Worm (Caenorhabditis elegans) whole organism, mixed stage, embryonic: ENCODE results near the gene nadk-2.

Source experiments
- M03D4.4 ChIP-seq: sonication (generic microtip); optimal IDR thresholded peaks from 2 replicates; lab custom pipeline; 2017; ENCODE audit warnings: mild to moderate bottlenecking, missing genetic modification characterization, missing compliant biosample characterization
- bed-3 ChIP-seq: fragments of 200-800 bp; sonication (Bioruptor generic); optimal IDR thresholded peaks from 3 replicates; lab custom pipeline; 2018; ENCODE audit warnings: mild to moderate bottlenecking, missing genetic modification characterization, moderate library complexity, missing compliant biosample characterization
- blmp-1 ChIP-seq: fragments of 150-350 bp; optimal IDR thresholded peaks from 2 replicates; lab custom pipeline; 2014; ENCODE audit warnings: missing biosample characterization, missing genetic modification characterization
- ceh-39 ChIP-seq: fragments of 150-350 bp; optimal IDR thresholded peaks from 2 replicates; lab custom pipeline; 2014; ENCODE audit warnings: missing biosample characterization, missing genetic modification characterization
- ceh-43 ChIP-seq: fragments of 200-800 bp; sonication (Bioruptor generic); optimal IDR thresholded peaks from 2 replicates; lab custom pipeline; 2018; ENCODE audit warnings: mild to moderate bottlenecking, missing genetic modification characterization, moderate library complexity, missing compliant biosample characterization
- ceh-83 ChIP-seq: fragments of 200-800 bp; sonication (Bioruptor generic); optimal IDR thresholded peaks from 2 replicates; lab custom pipeline; 2018; ENCODE audit warnings: mild to moderate bottlenecking, missing genetic modification characterization, missing compliant biosample characterization
- ces-1 ChIP-seq: fragments of 150-350 bp; optimal IDR thresholded peaks from 2 replicates; lab custom pipeline; 2014; ENCODE audit warnings: missing biosample characterization, missing genetic modification reagents, missing genetic modification characterization
- cnd-1 ChIP-seq: fragments of 200-800 bp; sonication (Bioruptor generic); optimal IDR thresholded peaks from 2 replicates; lab custom pipeline; 2018; ENCODE audit warnings: mild to moderate bottlenecking, missing genetic modification characterization, missing compliant biosample characterization
- drap-1 ChIP-seq: fragments of 200-800 bp; sonication (Bioruptor generic); optimal IDR thresholded peaks from 3 replicates; lab custom pipeline; 2018; ENCODE audit warnings: mild to moderate bottlenecking, missing genetic modification characterization, missing compliant biosample characterization
- elt-1 ChIP-seq: sonication (generic microtip); optimal IDR thresholded peaks from 2 replicates; lab custom pipeline; 2017; ENCODE audit warnings: missing genetic modification characterization, mild to moderate bottlenecking, missing compliant biosample characterization, antibody characterized with exemption, moderate library complexity, borderline replicate concordance; ENCODE audit not compliant: insufficient read depth
- elt-3 ChIP-seq: fragments of 150-350 bp; optimal IDR thresholded peaks from 2 replicates; lab custom pipeline; 2014; ENCODE audit warnings: missing biosample characterization, missing genetic modification characterization
- ham-2 ChIP-seq: fragments of 200-800 bp; sonication (Bioruptor generic); optimal IDR thresholded peaks from 2 replicates; lab custom pipeline; 2018; ENCODE audit warnings: mild to moderate bottlenecking, missing genetic modification characterization, missing compliant biosample characterization
- hlh-1 ChIP-seq: fragments of 150-350 bp; optimal IDR thresholded peaks from 2 replicates; lab custom pipeline; 2014; ENCODE audit warnings: missing biosample characterization, missing genetic modification reagents, missing genetic modification characterization
- lin-13 ChIP-seq: fragments of 150-350 bp; optimal IDR thresholded peaks from 2 replicates; lab custom pipeline; 2014; ENCODE audit warnings: missing biosample characterization, missing genetic modification characterization
- lin-32 ChIP-seq: fragments of 200-800 bp; sonication (Bioruptor generic); optimal IDR thresholded peaks from 2 replicates; lab custom pipeline; 2018; ENCODE audit warnings: mild to moderate bottlenecking, missing genetic modification characterization, missing compliant biosample characterization
- lsy-2 ChIP-seq: fragments of 150-350 bp; optimal IDR thresholded peaks from 2 replicates; lab custom pipeline; 2014; ENCODE audit warnings: missing biosample characterization, missing genetic modification characterization
- mab-5 ChIP-seq: fragments of 150-350 bp; optimal IDR thresholded peaks from 2 replicates; lab custom pipeline; 2014; ENCODE audit warnings: missing biosample characterization, missing genetic modification characterization
- mep-1 ChIP-seq: fragments of 150-350 bp; optimal IDR thresholded peaks from 2 replicates; lab custom pipeline; 2017; ENCODE audit warnings: missing biosample characterization, missing genetic modification reagents, missing genetic modification characterization, inconsistent platforms
- mls-2 ChIP-seq: sonication (generic microtip); optimal IDR thresholded peaks from 2 replicates; lab custom pipeline; 2016; ENCODE audit warnings: mild to moderate bottlenecking, missing genetic modification characterization, moderate library complexity, missing compliant biosample characterization
- nhr-12 ChIP-seq: fragments of 150-350 bp; optimal IDR thresholded peaks from 2 replicates; lab custom pipeline; 2014; ENCODE audit warnings: missing biosample characterization, missing genetic modification characterization
- nhr-2 ChIP-seq: fragments of 150-350 bp; optimal IDR thresholded peaks from 2 replicates; lab custom pipeline; 2014; ENCODE audit warnings: missing biosample characterization, missing genetic modification characterization
- nhr-237 ChIP-seq: fragments of 150-350 bp; optimal IDR thresholded peaks from 2 replicates; lab custom pipeline; 2014; ENCODE audit warnings: missing biosample characterization, missing genetic modification characterization
- nhr-28 ChIP-seq: fragments of 150-350 bp; optimal IDR thresholded peaks from 2 replicates; lab custom pipeline; 2014; ENCODE audit warnings: missing biosample characterization, missing genetic modification characterization
- nhr-76 ChIP-seq: sonication (generic microtip); optimal IDR thresholded peaks from 2 replicates; lab custom pipeline; 2017; ENCODE audit warnings: missing biosample characterization, missing genetic modification characterization
- pha-4 ChIP-seq: fragments of 150-350 bp; optimal IDR thresholded peaks from 2 replicates; lab custom pipeline; 2018; ENCODE audit warnings: missing biosample characterization, missing genetic modification reagents, missing genetic modification characterization
- sem-2 ChIP-seq: fragments of 200-800 bp; sonication (Bioruptor generic); optimal IDR thresholded peaks from 2 replicates; lab custom pipeline; 2018; ENCODE audit warnings: mild to moderate bottlenecking, missing genetic modification characterization, missing compliant biosample characterization
- snpc-4 ChIP-seq: fragments of 150-350 bp; optimal IDR thresholded peaks from 2 replicates; lab custom pipeline; 2014; ENCODE audit warnings: missing biosample characterization, missing genetic modification characterization
- sptf-1 ChIP-seq: sonication (generic microtip); optimal IDR thresholded peaks from 2 replicates; lab custom pipeline; 2017; ENCODE audit warnings: mild to moderate bottlenecking, missing genetic modification characterization, moderate library complexity, missing compliant biosample characterization
- tbx-8 ChIP-seq: fragments of 200-800 bp; sonication (Bioruptor generic); optimal IDR thresholded peaks from 2 replicates; lab custom pipeline; 2018; ENCODE audit warnings: mild to moderate bottlenecking, missing genetic modification characterization, moderate library complexity, missing compliant biosample characterization
- unc-120 ChIP-seq: sonication (generic microtip); optimal IDR thresholded peaks from 2 replicates; lab custom pipeline; 2017; ENCODE audit warnings: missing genetic modification characterization, missing compliant biosample characterization; ENCODE audit not compliant: poor library complexity, severe bottlenecking
- unc-39 ChIP-seq: fragments of 150-350 bp; optimal IDR thresholded peaks from 2 replicates; lab custom pipeline; 2014; ENCODE audit warnings: missing biosample characterization, missing genetic modification characterization
- unc-62 ChIP-seq: fragments of 150-350 bp; optimal IDR thresholded peaks from 2 replicates; lab custom pipeline; 2014; ENCODE audit warnings: missing biosample characterization, missing genetic modification reagents, missing genetic modification characterization
- zip-8 ChIP-seq: fragments of 150-350 bp; optimal IDR thresholded peaks from 2 replicates; lab custom pipeline; 2014; ENCODE audit warnings: missing biosample characterization, missing genetic modification characterization
- ztf-11 ChIP-seq: fragments of 150-350 bp; optimal IDR thresholded peaks from 2 replicates; lab custom pipeline; 2014; ENCODE audit warnings: missing biosample characterization, missing genetic modification characterization

nadk-2 gene

DNA sequence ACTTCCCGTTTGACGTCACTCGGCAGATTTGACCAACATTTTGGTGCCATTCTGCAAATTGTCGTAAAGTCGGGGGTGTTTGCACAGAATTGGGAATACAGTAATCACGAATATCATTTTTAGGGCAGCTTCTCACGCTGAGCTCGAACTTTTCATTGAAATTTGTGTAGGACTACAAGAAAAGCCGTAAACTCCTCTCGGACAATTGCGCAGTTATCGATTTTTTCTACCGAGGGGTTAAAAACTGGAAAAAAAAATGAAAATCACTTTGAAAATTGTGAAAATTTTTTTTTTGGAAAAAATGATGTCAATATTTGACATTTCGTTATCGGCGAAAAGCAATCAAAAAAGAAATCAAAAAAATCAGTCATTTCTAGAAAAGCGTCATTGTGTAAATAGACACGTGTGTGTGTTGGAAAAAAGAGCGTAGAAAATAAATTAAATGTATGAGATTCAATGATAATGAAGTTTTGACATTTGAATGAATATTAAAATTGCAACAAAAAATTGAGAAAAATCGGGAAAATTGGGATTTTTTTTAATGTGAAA lies 21.6 kb upstream of the nadk-2 start, which contains the start of gene Y17G7B.8:
Gene Y17G7B.8 (minus strand): TSS at position 51 of the 549 bp plus-strand sequence.
- no peak for TF ChIP-seq mab-5
- TF ChIP-seq ceh-83 = no peak

DNA sequence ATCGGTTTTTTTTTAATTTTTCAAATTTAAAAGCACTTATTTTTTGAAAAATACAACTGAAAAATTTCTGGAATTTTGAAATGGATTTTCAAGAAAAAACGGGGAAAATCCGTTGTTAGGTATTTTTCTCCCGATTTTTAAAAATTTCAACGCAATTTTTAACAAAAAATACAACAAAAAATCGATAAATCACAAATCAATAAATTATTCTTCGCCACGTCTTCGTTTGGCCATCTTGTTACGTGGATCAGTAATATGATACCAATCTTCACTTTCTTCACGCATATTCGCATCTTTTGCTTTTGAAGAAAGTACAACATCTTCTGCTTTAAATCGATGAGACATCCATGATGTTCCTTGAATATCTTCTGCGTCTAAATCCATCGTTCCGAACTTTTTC lies 20.7 kb upstream of the nadk-2 start:
- no peak for TF ChIP-seq elt-3 (tag; lab: Kevin White, UChicago)
- no peak for TF ChIP-seq zip-8 (tag; lab: Kevin White, UChicago)
- TF ChIP-seq ham-2 (GFP tag; lab: Kevin White, UChicago) = no peak
- TF ChIP-seq ztf-11 (tag; lab: Kevin White, UChicago) = no peak

DNA sequence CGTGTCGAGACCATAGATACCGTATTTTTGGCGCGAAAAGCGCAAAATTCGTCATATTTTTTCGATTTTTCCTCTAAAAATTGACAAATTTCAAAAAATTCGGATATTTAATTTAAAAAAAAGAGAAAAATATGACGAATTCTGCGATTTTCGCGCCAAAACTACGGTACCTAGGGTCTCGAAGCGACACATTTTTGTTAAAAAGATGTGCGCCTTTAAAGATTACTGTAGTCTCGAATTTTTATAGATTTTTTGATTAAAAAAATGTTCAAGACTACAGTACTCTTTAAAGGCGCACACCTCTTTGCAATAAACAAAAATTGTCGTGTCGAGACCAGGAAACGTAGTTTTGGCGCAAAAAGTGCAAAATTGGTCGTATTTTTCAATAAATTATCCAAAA lies 13.3 kb upstream of the nadk-2 start:
- TF ChIP-seq ceh-39 (tag; lab: Kevin White, UChicago) = no peak
- no peak for TF ChIP-seq zip-8 (tag; lab: Kevin White, UChicago)
- TF ChIP-seq lin-13 = no peak
- no peak for TF ChIP-seq nhr-28 (tag; lab: Kevin White, UChicago)
- no peak for TF ChIP-seq cnd-1 (tag; lab: Kevin White, UChicago)

DNA sequence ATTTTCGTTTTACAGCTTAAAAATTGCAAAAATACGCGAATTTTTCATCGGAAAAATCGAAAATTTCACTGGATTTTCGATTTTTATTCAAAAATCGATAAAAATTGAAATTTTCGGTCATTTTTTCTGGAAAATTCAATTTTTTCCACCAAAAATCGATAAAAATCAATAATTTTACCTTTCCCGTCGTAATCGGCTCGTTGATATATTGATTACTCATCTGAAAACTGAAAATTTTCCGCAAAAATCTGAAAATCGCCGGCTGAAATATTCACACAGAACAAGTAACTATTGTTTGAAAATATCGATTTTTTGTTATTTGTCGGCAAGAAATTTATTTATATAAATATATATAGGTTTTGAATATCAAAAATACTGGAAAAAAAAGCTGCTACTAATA lies 12.9 kb upstream of the nadk-2 start, which contains the start of gene cyn-16:
Gene cyn-16 (minus strand): TSS at position 227 of the 400 bp plus-strand sequence.
- TF ChIP-seq ztf-11 (tag; lab: Kevin White, UChicago) (no peak), ceh-83 (no peak), unc-39 (tag; lab: Kevin White, UChicago) (no peak), sem-2 (no peak), bed-3 (GFP tag; lab: Kevin White, UChicago) (no peak), ces-1 (GFP tag; lab: Kevin White, UChicago) (no peak), nhr-76 (no peak), sptf-1 (tag; lab: Kevin White, UChicago) (no peak), lin-13 (no peak), pha-4 (tag; lab: Kevin White, UChicago) (no peak), drap-1 (no peak), unc-120 (tag; lab: Kevin White, UChicago) (no peak)

DNA sequence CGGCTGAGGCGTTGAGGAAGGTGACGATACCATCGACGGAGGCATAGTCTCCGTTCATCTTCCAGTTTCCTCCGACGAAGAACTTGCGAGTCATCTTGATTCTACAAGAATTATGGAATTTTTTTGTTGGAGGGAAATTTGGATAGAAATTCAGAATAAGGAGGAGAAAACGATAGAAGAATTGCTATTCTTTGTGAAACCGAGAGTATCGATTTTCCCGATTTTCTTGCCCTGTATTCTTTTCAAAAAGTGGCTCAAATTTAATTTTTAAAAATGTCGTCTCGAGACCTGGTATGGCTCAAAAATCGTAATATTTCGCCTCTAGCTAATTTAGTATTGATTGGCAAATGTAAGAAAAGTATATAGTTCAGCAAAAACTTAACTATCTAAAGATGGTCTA lies 10.3 kb upstream of the nadk-2 start, which contains the start of gene tpi-1:
Gene tpi-1 (minus strand): TSS at position 101 of the 400 bp plus-strand sequence.
- TF ChIP-seq lin-13 (no peak), unc-62 (GFP tag; lab: Kevin White, UChicago) (no peak), lin-32 (no peak), ceh-39 (tag; lab: Kevin White, UChicago) (no peak), zip-8 (tag; lab: Kevin White, UChicago) (no peak), tbx-8 (GFP tag; lab: Kevin White, UChicago) (no peak), hlh-1 (tag; lab: Kevin White, UChicago) (no peak), blmp-1 (tag; lab: Kevin White, UChicago) (no peak), unc-120 (tag; lab: Kevin White, UChicago) (no peak), mls-2 (tag; lab: Kevin White, UChicago) (no peak), nhr-28 (tag; lab: Kevin White, UChicago) (no peak), nhr-76 (no peak), pha-4 (tag; lab: Kevin White, UChicago) (no peak), lsy-2 (tag; lab: Kevin White, UChicago) (no peak), nhr-237 (tag; lab: Kevin White, UChicago) (no peak), M03D4.4 (tag; lab: Kevin White, UChicago) (no peak), cnd-1 (tag; lab: Kevin White, UChicago) (no peak), nhr-2 (no peak), sem-2 (no peak), ces-1 (GFP tag; lab: Kevin White, UChicago) (no peak)

DNA sequence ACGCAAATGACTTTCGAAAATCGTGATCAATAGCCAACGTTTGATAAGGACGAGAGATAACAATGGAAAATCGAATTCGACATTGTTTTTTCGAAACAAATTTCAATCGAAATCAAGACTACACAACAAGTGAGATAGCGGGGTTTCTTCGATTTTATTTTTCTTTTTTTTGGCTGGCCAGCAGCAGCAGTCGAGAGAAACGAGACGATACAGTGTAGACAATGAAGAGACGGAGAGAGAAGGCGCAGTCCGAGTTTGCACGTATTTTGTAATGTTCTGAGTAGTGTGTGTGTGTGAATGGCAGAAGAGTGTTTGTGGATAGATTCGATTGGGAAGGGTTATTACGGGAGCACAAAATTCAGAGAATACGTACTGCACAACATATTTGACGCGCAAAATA lies 9.2 kb upstream of the nadk-2 start:
- TF ChIP-seq mls-2 (tag; lab: Kevin White, UChicago) (no peak), blmp-1 (tag; lab: Kevin White, UChicago) (no peak), M03D4.4 (tag; lab: Kevin White, UChicago) (no peak), nhr-237 (tag; lab: Kevin White, UChicago) (peak; percentile 15), ztf-11 (tag; lab: Kevin White, UChicago) (no peak), nhr-76 (no peak), lsy-2 (tag; lab: Kevin White, UChicago) (peak; percentile 10), nhr-2 (no peak), hlh-1 (tag; lab: Kevin White, UChicago) (no peak), ham-2 (GFP tag; lab: Kevin White, UChicago) (no peak), elt-1 (no peak), nhr-28 (tag; lab: Kevin White, UChicago) (no peak), snpc-4 (tag; lab: Kevin White, UChicago) (no peak), pha-4 (tag; lab: Kevin White, UChicago) (no peak), unc-120 (tag; lab: Kevin White, UChicago) (peak; percentile 79), cnd-1 (tag; lab: Kevin White, UChicago) (no peak), nhr-12 (tag; lab: Kevin White, UChicago) (no peak), ceh-43 (no peak), lin-13 (no peak), lin-32 (no peak), ces-1 (GFP tag; lab: Kevin White, UChicago) (peak; percentile 66), mep-1 (tag; lab: Kevin White, UChicago) (no peak), ceh-83 (no peak), unc-39 (tag; lab: Kevin White, UChicago) (no peak), zip-8 (tag; lab: Kevin White, UChicago) (no peak)
